Worm (Caenorhabditis elegans) whole organism, L2 larva: ENCODE results near the gene nhr-65.
A peak's percentile ranks its signal among the peaks of the same experiment; 100 is the strongest.

Experiments used
- C34F6.9 ChIP-seq: fragments of 150-350 bp; optimal IDR thresholded peaks from 2 replicates; lab custom pipeline; 2014; ENCODE audit warnings: missing biosample characterization, missing genetic modification characterization
- F13H6.1 ChIP-seq: sonication (generic microtip); optimal IDR thresholded peaks from 2 replicates; lab custom pipeline; 2016; ENCODE audit warnings: missing genetic modification characterization, missing compliant biosample characterization
- R02D3.7 ChIP-seq: fragments of 150-350 bp; optimal IDR thresholded peaks from 2 replicates; lab custom pipeline; 2014; ENCODE audit warnings: missing biosample characterization, missing genetic modification characterization
- Y55F3AM.14 ChIP-seq: fragments of 200-800 bp; sonication (Bioruptor generic); optimal IDR thresholded peaks from 2 replicates; lab custom pipeline; 2018; ENCODE audit warnings: mild to moderate bottlenecking, missing genetic modification characterization, missing compliant biosample characterization
- ZK546.5 ChIP-seq: sonication (generic microtip); optimal IDR thresholded peaks from 2 replicates; lab custom pipeline; 2017; ENCODE audit warnings: missing biosample characterization, missing genetic modification characterization
- alr-1 ChIP-seq: fragments of 150-350 bp; optimal IDR thresholded peaks from 2 replicates; lab custom pipeline; 2014; ENCODE audit warnings: missing biosample characterization, missing genetic modification characterization
- ama-1 ChIP-seq: fragments of 150-350 bp; optimal IDR thresholded peaks from 2 replicates; lab custom pipeline; 2018; ENCODE audit warnings: inconsistent platforms
- blmp-1 ChIP-seq: sonication (generic microtip); optimal IDR thresholded peaks from 2 replicates; lab custom pipeline; 2017; ENCODE audit warnings: missing genetic modification characterization, mild to moderate bottlenecking, missing compliant biosample characterization, antibody characterized with exemption, moderate library complexity; ENCODE audit not compliant: insufficient read depth
- ceh-16 ChIP-seq: fragments of 150-350 bp; optimal IDR thresholded peaks from 2 replicates; lab custom pipeline; 2014; ENCODE audit warnings: missing biosample characterization, missing genetic modification characterization
- ceh-82 ChIP-seq: fragments of 150-350 bp; optimal IDR thresholded peaks from 2 replicates; lab custom pipeline; 2014; ENCODE audit warnings: missing biosample characterization, missing genetic modification characterization
- crh-2 ChIP-seq: sonication (generic microtip); optimal IDR thresholded peaks from 2 replicates; lab custom pipeline; 2017; ENCODE audit warnings: missing biosample characterization, missing genetic modification characterization
- dmd-4 ChIP-seq: sonication (generic microtip); optimal IDR thresholded peaks from 2 replicates; lab custom pipeline; 2017; ENCODE audit warnings: missing biosample characterization, missing genetic modification characterization
- egl-27 ChIP-seq: sonication (generic microtip); optimal IDR thresholded peaks from 3 replicates; lab custom pipeline; 2017; ENCODE audit warnings: missing biosample characterization, missing genetic modification reagents, missing genetic modification characterization
- fos-1 ChIP-seq: fragments of 150-350 bp; optimal IDR thresholded peaks from 2 replicates; lab custom pipeline; 2014; ENCODE audit warnings: missing biosample characterization, missing genetic modification characterization
- lin-11 ChIP-seq: fragments of 150-350 bp; sonication (generic microtip); optimal IDR thresholded peaks from 2 replicates; lab custom pipeline; 2014; ENCODE audit warnings: missing biosample characterization, missing genetic modification characterization, inconsistent platforms, mixed read lengths
- lin-13 ChIP-seq: fragments of 150-350 bp; optimal IDR thresholded peaks from 2 replicates; lab custom pipeline; 2014; ENCODE audit warnings: missing biosample characterization, missing genetic modification reagents, missing genetic modification characterization
- lin-39 ChIP-seq: fragments of 150-350 bp; optimal IDR thresholded peaks from 2 replicates; lab custom pipeline; 2014; ENCODE audit warnings: missing biosample characterization, missing genetic modification reagents, missing genetic modification characterization
- lsy-2 ChIP-seq, 2 experiments: fragments of 150-350 bp in 1 of 2; sonication (generic microtip) in 1 of 2; optimal IDR thresholded peaks; 2 replicates each; lab custom pipeline; 2014 to 2017; ENCODE audit warnings: missing biosample characterization in 2 of 2, missing genetic modification characterization in 2 of 2
- mab-5 ChIP-seq: fragments of 150-350 bp; optimal IDR thresholded peaks from 2 replicates; lab custom pipeline; 2014; ENCODE audit warnings: missing biosample characterization, missing genetic modification characterization
- nhr-11 ChIP-seq: fragments of 150-350 bp; optimal IDR thresholded peaks from 2 replicates; lab custom pipeline; 2014; ENCODE audit warnings: missing biosample characterization, missing genetic modification characterization
- nhr-129 ChIP-seq: fragments of 150-350 bp; optimal IDR thresholded peaks from 2 replicates; lab custom pipeline; 2014; ENCODE audit warnings: missing biosample characterization, missing genetic modification characterization
- nhr-21 ChIP-seq: fragments of 150-350 bp; optimal IDR thresholded peaks from 2 replicates; lab custom pipeline; 2014; ENCODE audit warnings: missing biosample characterization, missing genetic modification characterization
- nhr-237 ChIP-seq: fragments of 150-350 bp; optimal IDR thresholded peaks from 2 replicates; lab custom pipeline; 2014; ENCODE audit warnings: missing biosample characterization, missing genetic modification characterization
- nhr-25 ChIP-seq: fragments of 150-350 bp; sonication (generic microtip); optimal IDR thresholded peaks from 3 replicates; lab custom pipeline; 2014; ENCODE audit warnings: missing biosample characterization, missing genetic modification characterization
- nhr-77 ChIP-seq: fragments of 150-350 bp; optimal IDR thresholded peaks from 2 replicates; lab custom pipeline; 2014; ENCODE audit warnings: missing biosample characterization, missing genetic modification characterization
- peb-1 ChIP-seq: fragments of 150-350 bp; optimal IDR thresholded peaks from 2 replicates; lab custom pipeline; 2014; ENCODE audit warnings: missing biosample characterization, missing genetic modification characterization
- sem-4 ChIP-seq: fragments of 150-350 bp; optimal IDR thresholded peaks from 2 replicates; lab custom pipeline; 2014; ENCODE audit warnings: missing biosample characterization, missing genetic modification reagents, missing genetic modification characterization
- skn-1 ChIP-seq: sonication (generic microtip); optimal IDR thresholded peaks from 2 replicates; lab custom pipeline; 2017; ENCODE audit warnings: missing biosample characterization, missing genetic modification characterization
- sma-3 ChIP-seq: sonication (generic microtip); optimal IDR thresholded peaks from 2 replicates; lab custom pipeline; 2016; ENCODE audit warnings: missing genetic modification reagents, missing genetic modification characterization, missing compliant biosample characterization
- snpc-4 ChIP-seq: fragments of 150-350 bp; optimal IDR thresholded peaks from 2 replicates; lab custom pipeline; 2014; ENCODE audit warnings: missing biosample characterization, missing genetic modification characterization
- unc-55 ChIP-seq: fragments of 150-350 bp; sonication (generic microtip); optimal IDR thresholded peaks from 3 replicates; lab custom pipeline; 2014; ENCODE audit warnings: missing biosample characterization, missing genetic modification reagents, missing genetic modification characterization
- unc-62 ChIP-seq: fragments of 150-350 bp; optimal IDR thresholded peaks from 2 replicates; lab custom pipeline; 2014; ENCODE audit warnings: missing biosample characterization, missing genetic modification reagents, missing genetic modification characterization
- zag-1 ChIP-seq: fragments of 150-350 bp; optimal IDR thresholded peaks from 2 replicates; lab custom pipeline; 2014; ENCODE audit warnings: missing biosample characterization, missing genetic modification characterization
- ztf-1 ChIP-seq: fragments of 200-800 bp; sonication (Bioruptor generic); conservative IDR thresholded peaks from 2 replicates; pipeline ENCODE4 v1.3.6; 2022; ENCODE audit warnings: missing genetic modification characterization, missing compliant biosample characterization
- ztf-4 ChIP-seq: fragments of 150-350 bp; optimal IDR thresholded peaks from 2 replicates; lab custom pipeline; 2014; ENCODE audit warnings: missing biosample characterization, missing genetic modification characterization

Gene nhr-65

DNA sequence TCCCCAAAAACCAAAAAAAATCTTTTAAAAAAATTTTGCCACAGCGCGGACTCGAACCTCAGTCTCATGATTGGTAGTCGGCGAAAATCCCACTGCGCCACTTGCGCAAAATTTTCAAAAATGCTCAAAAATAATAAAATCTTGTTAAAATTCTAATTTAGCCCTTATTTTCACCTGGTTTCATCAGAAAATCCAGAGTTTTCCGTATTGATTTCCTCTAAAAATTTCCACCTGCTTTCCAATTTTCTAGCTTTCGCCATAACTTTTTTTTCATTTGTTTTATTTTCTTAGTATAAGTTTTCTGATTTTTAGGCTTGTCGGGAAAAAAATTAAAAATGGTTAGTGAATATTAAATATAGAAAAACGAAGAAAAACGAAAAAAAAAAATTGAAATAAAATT, 11.7 kb upstream of the nhr-65 start:
- TF ChIP-seq ztf-4 (tag; lab: Kevin White, UChicago), result no peak

DNA sequence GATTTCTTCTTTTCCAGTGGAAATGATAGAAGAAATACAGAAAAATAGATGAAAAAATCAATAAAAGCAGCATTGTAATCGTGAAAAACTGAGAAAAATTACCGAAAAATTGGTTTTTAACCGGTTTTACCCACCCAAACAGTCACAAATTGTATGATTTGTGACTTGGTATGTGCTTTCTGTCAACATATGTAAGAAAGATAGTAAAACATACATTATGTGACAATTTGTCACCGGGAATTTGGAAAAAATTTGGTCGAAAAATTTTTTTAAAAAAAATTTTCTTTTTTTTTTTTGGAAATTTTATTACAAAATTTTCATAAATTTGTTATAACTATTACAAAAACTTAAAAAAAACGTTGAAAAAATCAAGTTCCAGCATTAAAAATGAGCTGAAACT, 2.0 kb upstream of the nhr-65 start, which contains the start of gene cyp-33D3:
cyp-33D3 (minus strand) TSS at position 101 of the 400 bp plus-strand sequence.
- TF ChIP-seq unc-55 (GFP tag; lab: Kevin White, UChicago) (no peak), ama-1 (lab: Kevin White, UChicago) (no peak)
- TF ChIP-seq, all 48 proteins: peak for 0

- TF ChIP-seq lin-39 (no peak), Y55F3AM.14 (GFP tag; lab: Kevin White, UChicago) (no peak), snpc-4 (tag; lab: Kevin White, UChicago) (no peak), dmd-4 (no peak), unc-62 (GFP tag; lab: Kevin White, UChicago) (no peak), ZK546.5 (tag; lab: Kevin White, UChicago) (no peak), nhr-77 (tag; lab: Kevin White, UChicago) (no peak), sma-3 (GFP tag; lab: Kevin White, UChicago) (no peak), alr-1 (tag; lab: Kevin White, UChicago) (no peak), sem-4 (tag; lab: Kevin White, UChicago) (no peak), ceh-82 (tag; lab: Kevin White, UChicago) (no peak), peb-1 (tag; lab: Kevin White, UChicago) (no peak), nhr-25 (no peak), egl-27 (no peak), ceh-16 (no peak), mab-5 (no peak), F13H6.1 (tag; lab: Kevin White, UChicago) (no peak), zag-1 (no peak), ztf-1 (GFP tag; lab: Robert Waterston, UW) (no peak)
Observed at ce11 chrV:18842468-18842867, 3.4 kb downstream of the nhr-65 start.

- TF ChIP-seq unc-55 (GFP tag; lab: Kevin White, UChicago) (no peak), zag-1 (no peak), nhr-129 (tag; lab: Kevin White, UChicago) (no peak), lsy-2 (tag; optimal IDR thresholded peaks at IDR 0.05; lab: Kevin White, UChicago) (no peak), blmp-1 (tag; lab: Kevin White, UChicago) (no peak), alr-1 (tag; lab: Kevin White, UChicago) (no peak), ztf-4 (tag; lab: Kevin White, UChicago) (no peak), nhr-21 (tag; lab: Kevin White, UChicago) (no peak), snpc-4 (tag; lab: Kevin White, UChicago) (no peak), nhr-25 (no peak), nhr-77 (tag; lab: Kevin White, UChicago) (no peak), nhr-237 (tag; lab: Kevin White, UChicago) (no peak)
Observed at ce11 chrV:18846480-18846879, 7.4 kb downstream of the nhr-65 start, which contains the start of gene nhr-230. Gene nhr-230 (plus strand): TSS chrV:18846780.

ce11 chrV:18848578-18848977, 9.5 kb downstream of the nhr-65 start:
- TF ChIP-seq Y55F3AM.14 (GFP tag; lab: Kevin White, UChicago), result no peak
- no peak for TF ChIP-seq R02D3.7 (tag; lab: Kevin White, UChicago)
- no peak for TF ChIP-seq peb-1 (tag; lab: Kevin White, UChicago)
- TF ChIP-seq ZK546.5 (tag; lab: Kevin White, UChicago), result no peak
- no peak for TF ChIP-seq sma-3 (GFP tag; lab: Kevin White, UChicago)
- TF ChIP-seq lin-13 (GFP tag; lab: Kevin White, UChicago), result no peak
- TF ChIP-seq nhr-11, result no peak
- TF ChIP-seq C34F6.9 (tag; lab: Kevin White, UChicago), result no peak
- TF ChIP-seq lin-11 (tag; lab: Kevin White, UChicago), result no peak
- TF ChIP-seq fos-1, result no peak
- no peak for TF ChIP-seq nhr-25
- no peak for TF ChIP-seq snpc-4 (tag; lab: Kevin White, UChicago)
- TF ChIP-seq ama-1 (lab: Kevin White, UChicago), result no peak

DNA sequence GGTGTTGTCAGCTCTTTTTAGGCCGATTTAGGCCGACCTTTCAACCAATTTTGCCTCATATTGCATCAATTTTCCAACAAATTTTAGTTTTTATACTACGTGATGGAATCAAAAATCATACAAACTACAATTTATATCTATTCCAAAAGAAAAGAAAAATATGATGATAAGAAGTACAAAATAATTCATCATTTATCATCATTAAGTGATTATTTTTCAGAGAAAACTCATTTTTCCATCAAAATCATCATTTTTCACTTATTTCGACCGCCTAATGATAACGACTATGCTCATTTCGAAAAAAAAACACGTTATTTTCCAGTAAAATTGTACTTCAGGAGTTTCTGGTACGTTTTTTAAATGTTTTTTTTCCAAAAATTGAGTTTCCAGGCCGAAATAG, 15.7 kb downstream of the nhr-65 start:
- TF ChIP-seq crh-2 (tag; lab: Kevin White, UChicago) (no peak), skn-1 (tag; lab: Kevin White, UChicago) (peak; percentile 79), fos-1 (peak; percentile 61)
